Worm (Caenorhabditis elegans): ENCODE measurements around the gene fpn-1.2.

DNA sequence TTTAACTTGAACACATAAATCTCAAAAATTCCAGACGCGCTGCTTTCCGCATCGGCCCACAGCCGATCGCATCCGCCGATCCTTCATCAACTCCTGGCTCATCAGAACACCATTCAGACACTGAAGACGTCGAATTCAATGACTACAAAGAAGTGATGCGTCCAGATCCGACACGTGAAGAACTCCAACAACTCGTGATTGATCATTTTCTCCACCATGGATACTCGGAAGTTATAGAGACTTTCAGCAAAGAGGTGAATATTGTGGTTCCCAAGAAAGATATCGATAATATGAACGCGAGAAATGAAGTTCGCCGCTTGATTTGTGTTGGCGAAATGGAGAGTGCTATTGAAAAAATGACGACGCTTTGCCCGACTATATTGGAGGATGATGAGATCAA is 4.4 kb upstream of the fpn-1.2 start:
- no peak for TF ChIP-seq ztf-4 (tag; optimal IDR thresholded peaks at IDR 0.05)
- TF ChIP-seq aly-2 (tag; optimal IDR thresholded peaks at IDR 0.05), result no peak
- no peak for TF ChIP-seq sem-4 (tag; optimal IDR thresholded peaks at IDR 0.05)
- TF ChIP-seq nhr-10 (tag; optimal IDR thresholded peaks at IDR 0.05), result no peak
